Worm (Caenorhabditis elegans): ENCODE results near the gene str-102.

The str-102 gene

DNA sequence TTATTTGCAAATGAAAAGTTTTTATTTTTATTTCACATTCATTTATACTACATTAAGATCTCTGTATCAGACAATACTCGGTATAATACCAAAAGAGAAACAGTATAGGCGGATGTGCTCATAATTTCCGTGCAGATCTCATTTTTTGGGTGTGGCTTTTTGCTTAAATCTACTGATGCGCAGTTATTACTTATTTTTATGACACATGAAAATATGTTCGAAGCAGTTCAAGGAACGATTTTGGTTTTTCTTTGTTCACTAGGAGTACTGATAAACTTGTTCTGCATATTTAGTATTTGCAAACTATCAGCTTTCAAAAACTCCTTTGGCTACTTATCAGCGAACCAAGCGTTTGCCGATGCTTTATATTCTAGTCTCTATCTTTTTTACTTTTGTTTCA lies 32.5 kb upstream of the str-102 start, which contains the start of gene srx-58:
Gene srx-58 (plus strand): TSS at position 301 of the 400 bp plus-strand sequence.
- TF ChIP-seq T20F7.1 (GFP tag; optimal IDR thresholded peaks at IDR 0.05) (no peak), dmd-8 (GFP tag; IDR thresholded peaks at IDR 0.05) (no peak), F10B5.3 (tag; optimal IDR thresholded peaks at IDR 0.05) (no peak), dmd-9 (GFP tag; IDR thresholded peaks at IDR 0.05) (no peak), rbr-2 (tag; optimal IDR thresholded peaks at IDR 0.05) (no peak), hlh-30 (tag; optimal IDR thresholded peaks at IDR 0.05; ENCODE audit: insufficient read depth) (no peak), ceh-62 (tag; optimal IDR thresholded peaks at IDR 0.05) (no peak), spr-1 (tag; optimal IDR thresholded peaks at IDR 0.05) (no peak), R02D3.7 (tag; optimal IDR thresholded peaks at IDR 0.05) (no peak), egl-43 (GFP tag; IDR thresholded peaks at IDR 0.05) (no peak), mes-2 (tag; optimal IDR thresholded peaks at IDR 0.05; ENCODE audit: poor library complexity, severe bottlenecking) (no peak), Y48G9A.11 (GFP tag; IDR thresholded peaks at IDR 0.05) (no peak), zag-1 (tag; optimal IDR thresholded peaks at IDR 0.05) (no peak), zip-2 (tag; optimal IDR thresholded peaks at IDR 0.05) (no peak), ztf-11 (tag; optimal IDR thresholded peaks at IDR 0.05) (no peak)

ce11 chrV:15354648-15355047 lies 30.2 kb upstream of the str-102 start, which contains the start of gene C29F3.7:
TSS of gene C29F3.7 (plus strand) at chrV:15354901.
- TF ChIP-seq hmg-1.1 (GFP tag; IDR thresholded peaks at IDR 0.05) (no peak), daf-12 (tag; optimal IDR thresholded peaks at IDR 0.05) (no peak), T20F7.1 (GFP tag; optimal IDR thresholded peaks at IDR 0.05) (peak; percentile 68), lin-13 (GFP tag; optimal IDR thresholded peaks at IDR 0.05) (no peak), nhr-28 (tag; optimal IDR thresholded peaks at IDR 0.05) (peak; percentile 98), zfp-2 (tag; optimal IDR thresholded peaks at IDR 0.05) (no peak), dmd-6 (GFP tag; IDR thresholded peaks at IDR 0.05) (peak; percentile 99), saeg-2 (GFP tag; IDR thresholded peaks at IDR 0.05) (no peak), mdl-1 (tag; optimal IDR thresholded peaks at IDR 0.05) (peak in 1 of 2 experiments; percentile 77), lin-38 (GFP tag; IDR thresholded peaks at IDR 0.05) (no peak), ama-1 (optimal IDR thresholded peaks at IDR 0.05) (no peak), fkh-10 (GFP tag; optimal IDR thresholded peaks at IDR 0.05) (no peak), zfp-3 (GFP tag; conservative IDR thresholded peaks at IDR 0.05) (no peak), daf-19 (GFP tag; conservative IDR thresholded peaks at IDR 0.05) (no peak), lin-39 (tag; optimal IDR thresholded peaks at IDR 0.05) (no peak), nhr-6 (tag; optimal IDR thresholded peaks at IDR 0.05) (peak; percentile 90), R02D3.7 (tag; optimal IDR thresholded peaks at IDR 0.05) (no peak), tra-1 (GFP tag; IDR thresholded peaks at IDR 0.05) (no peak), pqm-1 (tag; optimal IDR thresholded peaks at IDR 0.05) (peak; percentile 72), lsy-2 (tag; optimal IDR thresholded peaks at IDR 0.05) (no peak), nhr-25 (tag; optimal IDR thresholded peaks at IDR 0.05; ENCODE audit: borderline replicate concordance, insufficient read depth) (no peak), nhr-77 (tag; optimal IDR thresholded peaks at IDR 0.05) (peak; percentile 86), F49E8.2 (tag; optimal IDR thresholded peaks at IDR 0.05; ENCODE audit: borderline replicate concordance) (no peak), snpc-1.2 (GFP tag; IDR thresholded peaks at IDR 0.05) (no peak), nhr-48 (tag; optimal IDR thresholded peaks at IDR 0.05) (peak; percentile 91), hlh-11 (tag; optimal IDR thresholded peaks at IDR 0.05) (peak; percentile 85), lir-3 (tag; optimal IDR thresholded peaks at IDR 0.05) (no peak), daf-16 (GFP tag; optimal IDR thresholded peaks at IDR 0.05) (no peak), daf-16 (tag; optimal IDR thresholded peaks at IDR 0.05) (peak; percentile 96), F37D6.2 (tag; optimal IDR thresholded peaks at IDR 0.05) (no peak), spr-1 (tag; optimal IDR thresholded peaks at IDR 0.05) (no peak), T26A8.4 (GFP tag; IDR thresholded peaks at IDR 0.05) (no peak), dve-1 (tag; optimal IDR thresholded peaks at IDR 0.05; ENCODE audit: insufficient read depth) (peak; percentile 95), zip-2 (tag; optimal IDR thresholded peaks at IDR 0.05) (no peak), fos-1 (tag; optimal IDR thresholded peaks at IDR 0.05) (no peak), gei-8 (GFP tag; optimal IDR thresholded peaks at IDR 0.05) (no peak), ztf-7 (tag; optimal IDR thresholded peaks at IDR 0.05) (peak; percentile 77), spr-3 (GFP tag; optimal IDR thresholded peaks at IDR 0.05) (no peak), unc-62 (GFP tag; optimal IDR thresholded peaks at IDR 0.05 in 1 of 2) (peak in 1 of 2 experiments; percentile 35), unc-62 (tag; optimal IDR thresholded peaks at IDR 0.05) (no peak)

Measured in whole organism, L4 larva.